Fruit fly (Drosophila melanogaster): ENCODE results near the gene Tmem43.
A peak's percentile ranks its signal among the peaks of the same experiment; 100 is the strongest.

Gene Tmem43

dm6 chr3L:7866558-7866957, 48.4 kb downstream of the Tmem43 start (continued):
- TF ChIP-seq caup (GFP tag; optimal IDR thresholded peaks at IDR 0.05; ENCODE audit: severe bottlenecking), result peak; percentile 15
- no peak for TF ChIP-seq CG42726 (GFP tag; IDR thresholded peaks at IDR 0.05; ENCODE audit: partially characterized antibody)
- no peak for TF ChIP-seq ato (GFP tag; IDR thresholded peaks at IDR 0.05; ENCODE audit: partially characterized antibody)
- no peak for TF ChIP-seq twi (tag; optimal IDR thresholded peaks at IDR 0.05)
- peak; percentile 67 for TF ChIP-seq Med (GFP tag)
- 0 out of 3 replicates have a peak, but pooled peaks have one; percentile 34 for TF ChIP-seq Mrtf (GFP tag; IDR thresholded peaks at IDR 0.05)
- TF ChIP-seq Sin3A (optimal IDR thresholded peaks at IDR 0.05), result no peak
- no peak for TF ChIP-seq CG5953 (GFP tag; IDR thresholded peaks at IDR 0.05)
- TF ChIP-seq D19B (GFP tag; optimal IDR thresholded peaks at IDR 0.05), result peak; percentile 42
- TF ChIP-seq CG9609 (GFP tag; optimal IDR thresholded peaks at IDR 0.05), result no peak
- TF ChIP-seq CG2712 (tag; optimal IDR thresholded peaks at IDR 0.05), result peak; percentile 11
- peak; percentile 65 for TF ChIP-seq CG18599 (GFP tag; optimal IDR thresholded peaks at IDR 0.05)
- no peak for TF ChIP-seq bowl (GFP tag; IDR thresholded peaks at IDR 0.05)
- no peak for TF ChIP-seq Antp (GFP tag; optimal IDR thresholded peaks at IDR 0.05)
- TF ChIP-seq dm (GFP tag; optimal IDR thresholded peaks at IDR 0.05), result no peak
- no peak for TF ChIP-seq Oaz (GFP tag; IDR thresholded peaks at IDR 0.05)
- no peak for TF ChIP-seq TFAM (GFP tag; optimal IDR thresholded peaks at IDR 0.05)
- TF ChIP-seq CG14014 (GFP tag; IDR thresholded peaks at IDR 0.05), result peak; percentile 23; the same call in 1 of the 2 replicates
- no peak for TF ChIP-seq Vsx1 (GFP tag; optimal IDR thresholded peaks at IDR 0.05)
- no peak for TF ChIP-seq CG2199 (GFP tag; IDR thresholded peaks at IDR 0.05)
- no peak for TF ChIP-seq CG12104 (GFP tag; optimal IDR thresholded peaks at IDR 0.05)
- TF ChIP-seq CG10209 (GFP tag; optimal IDR thresholded peaks at IDR 0.05), result peak; percentile 19
- TF ChIP-seq Nf-YC (tag; optimal IDR thresholded peaks at IDR 0.05), result no peak
- TF ChIP-seq CG1792 (GFP tag; optimal IDR thresholded peaks at IDR 0.05), result no peak
- TF ChIP-seq br (optimal IDR thresholded peaks at IDR 0.05), result no peak
- TF ChIP-seq stwl (tag; optimal IDR thresholded peaks at IDR 0.05), result no peak
- no peak for TF ChIP-seq Doc2 (GFP tag; IDR thresholded peaks at IDR 0.05)
- TF ChIP-seq CG31388 (GFP tag; optimal IDR thresholded peaks at IDR 0.05), result no peak
- TF ChIP-seq usp (GFP tag; optimal IDR thresholded peaks at IDR 0.05), result no peak
- no peak for TF ChIP-seq MESR4 (GFP tag; optimal IDR thresholded peaks at IDR 0.05)
- no peak for TF ChIP-seq Lpt (GFP tag; optimal IDR thresholded peaks at IDR 0.05)
- no peak for TF ChIP-seq cwo (GFP tag; optimal IDR thresholded peaks at IDR 0.05)
- no peak for TF ChIP-seq HLHmδ (GFP tag; optimal IDR thresholded peaks at IDR 0.05)
- TF ChIP-seq CG43689 (GFP tag; IDR thresholded peaks at IDR 0.05), result no peak
- no peak for TF ChIP-seq CG8478 (optimal IDR thresholded peaks at IDR 0.05)
- TF ChIP-seq Sry-β (GFP tag; optimal IDR thresholded peaks at IDR 0.05), result no peak
- TF ChIP-seq CG17359 (tag; optimal IDR thresholded peaks at IDR 0.05), result peak; percentile 20
- TF ChIP-seq sens-2 (GFP tag; IDR thresholded peaks at IDR 0.05), result no peak; the same call in 1 of the 2 replicates
- no peak for TF ChIP-seq grn (GFP tag; optimal IDR thresholded peaks at IDR 0.05)
- TF ChIP-seq bab2 (GFP tag; optimal IDR thresholded peaks at IDR 0.05), result no peak
- TF ChIP-seq CG6272 (GFP tag; IDR thresholded peaks at IDR 0.05), result no peak
- no peak for TF ChIP-seq Hr39 (optimal IDR thresholded peaks at IDR 0.05)
- no peak for TF ChIP-seq oc (tag; optimal IDR thresholded peaks at IDR 0.05)
- peak; percentile 26 for TF ChIP-seq Dip3 (GFP tag; optimal IDR thresholded peaks at IDR 0.05)
- peak; percentile 3 for TF ChIP-seq CG12391 (tag; optimal IDR thresholded peaks at IDR 0.05)
- TF ChIP-seq slp2 (GFP tag; optimal IDR thresholded peaks at IDR 0.05), result no peak
- peak; percentile 10 for TF ChIP-seq CG12155 (GFP tag; optimal IDR thresholded peaks at IDR 0.05)
- no peak for TF ChIP-seq crol (GFP tag; IDR thresholded peaks at IDR 0.05)
- no peak for TF ChIP-seq Dp (GFP tag; optimal IDR thresholded peaks at IDR 0.05)
- TF ChIP-seq CG18619 (GFP tag; optimal IDR thresholded peaks at IDR 0.05), result peak; percentile 32
- no peak for TF ChIP-seq trem (tag; optimal IDR thresholded peaks at IDR 0.05)
- TF ChIP-seq ssp (GFP tag; IDR thresholded peaks at IDR 0.05), result no peak
- TF ChIP-seq Fer3 (tag; optimal IDR thresholded peaks at IDR 0.05), result peak; percentile 57
